Fruit fly (Drosophila melanogaster): ENCODE measurements around the gene TTLL3A.

The TTLL3A gene

DNA sequence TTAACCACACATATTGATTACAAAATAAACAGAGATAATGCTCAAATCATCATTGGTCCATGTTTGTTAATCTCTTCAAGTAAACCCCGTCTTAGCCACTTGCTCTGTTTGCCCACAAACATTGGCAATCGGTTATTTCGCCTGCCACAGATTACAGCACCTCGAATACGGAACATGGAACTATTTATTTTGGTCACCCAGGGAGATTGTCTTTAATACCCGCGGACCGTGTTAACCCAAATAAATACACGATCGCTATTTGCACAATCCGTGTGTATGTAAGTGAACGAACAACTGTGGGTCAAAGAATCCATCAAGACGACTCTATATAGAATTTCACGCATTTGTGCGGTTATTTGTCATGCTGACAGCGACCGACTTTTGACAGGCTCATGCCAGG is 39.2 kb downstream of the TTLL3A start (continued):
- TF ChIP-seq CG10654 (GFP tag; optimal IDR thresholded peaks at IDR 0.05) (peak; percentile 4), kni (GFP tag; optimal IDR thresholded peaks at IDR 0.05) (peak; percentile 3), CG12744 (GFP tag; optimal IDR thresholded peaks at IDR 0.05) (peak; percentile 40), ATbp (GFP tag; optimal IDR thresholded peaks at IDR 0.05) (peak; percentile 48), CG10267 (tag; optimal IDR thresholded peaks at IDR 0.05) (peak; percentile 36), CG5180 (GFP tag; optimal IDR thresholded peaks at IDR 0.05) (peak; percentile 7), Trl (optimal IDR thresholded peaks at IDR 0.05) (no peak), Trl (GFP tag; optimal IDR thresholded peaks at IDR 0.05) (peak; percentile 61), grn (GFP tag; optimal IDR thresholded peaks at IDR 0.05) (peak; percentile 14), tll (GFP tag; optimal IDR thresholded peaks at IDR 0.05) (peak in 1 of 2 experiments; percentile 99), salm (tag; optimal IDR thresholded peaks at IDR 0.05) (no peak), Ravus (GFP tag; IDR thresholded peaks at IDR 0.05) (no peak), Hmr (GFP tag; optimal IDR thresholded peaks at IDR 0.05) (peak; percentile 37), CG2875 (GFP tag; optimal IDR thresholded peaks at IDR 0.05) (peak; percentile 53), CG4360 (GFP tag; IDR thresholded peaks at IDR 0.05) (peak; percentile 45), CG12219 (GFP tag; optimal IDR thresholded peaks at IDR 0.05) (peak; percentile 27), unpg (GFP tag; optimal IDR thresholded peaks at IDR 0.05) (peak; percentile 7), mld (GFP tag; IDR thresholded peaks at IDR 0.05; ENCODE audit: partially characterized antibody) (no peak), stwl (tag; optimal IDR thresholded peaks at IDR 0.05) (peak; percentile 31), CG12236 (GFP tag; optimal IDR thresholded peaks at IDR 0.05) (peak; percentile 38), Med (GFP tag) (peak; percentile 84), CG18262 (tag; optimal IDR thresholded peaks at IDR 0.05) (peak; percentile 43), odd (GFP tag; optimal IDR thresholded peaks at IDR 0.05) (peak; percentile 46), Opbp (GFP tag; IDR thresholded peaks at IDR 0.05; ENCODE audit: partially characterized antibody) (no peak), bcd (GFP tag; optimal IDR thresholded peaks at IDR 0.05) (peak; percentile 3), CG3281 (GFP tag; optimal IDR thresholded peaks at IDR 0.05) (no peak), CG10209 (GFP tag; optimal IDR thresholded peaks at IDR 0.05) (peak; percentile 64), Blimp-1 (GFP tag; optimal IDR thresholded peaks at IDR 0.05) (no peak), CG8290 (GFP tag; optimal IDR thresholded peaks at IDR 0.05) (peak; percentile 31), CG8290 (tag; optimal IDR thresholded peaks at IDR 0.05) (peak in 1 of 2 experiments; percentile 39), zfh1 (GFP tag; IDR thresholded peaks at IDR 0.05) (peak; percentile 60; the same call in 2 of the 3 replicates), Adf1 (GFP tag; IDR thresholded peaks at IDR 0.05) (no peak), otp (GFP tag; IDR thresholded peaks at IDR 0.05) (peak; percentile 51; the same call in 1 of the 3 replicates), ttk (GFP tag; IDR thresholded peaks at IDR 0.05) (no peak), CG16863 (GFP tag; optimal IDR thresholded peaks at IDR 0.05) (peak; percentile 21), CkIIα-i1 (GFP tag; IDR thresholded peaks at IDR 0.05) (no peak), CG8089 (GFP tag; optimal IDR thresholded peaks at IDR 0.05) (peak; percentile 66), CG10979 (tag; optimal IDR thresholded peaks at IDR 0.05) (peak; percentile 2), wek (GFP tag; optimal IDR thresholded peaks at IDR 0.05) (peak; percentile 56), dpn (GFP tag; optimal IDR thresholded peaks at IDR 0.05) (peak in 1 of 2 experiments; percentile 11), CG17328 (GFP tag; IDR thresholded peaks at IDR 0.05) (0 out of 2 replicates have a peak, but pooled peaks have one; percentile 27), fd102C (GFP tag; optimal IDR thresholded peaks at IDR 0.05) (peak; percentile 99), Hsf (GFP tag; optimal IDR thresholded peaks at IDR 0.05) (peak; percentile 23), CG14014 (GFP tag; IDR thresholded peaks at IDR 0.05) (peak; percentile 39; the same call in 1 of the 2 replicates), CG34224 (GFP tag; IDR thresholded peaks at IDR 0.05; ENCODE audit: partially characterized antibody) (no peak), Doc2 (GFP tag; IDR thresholded peaks at IDR 0.05) (no peak), ara (GFP tag; IDR thresholded peaks at IDR 0.05) (peak; percentile 15; the same call in 1 of the 2 replicates), lov (optimal IDR thresholded peaks at IDR 0.05) (no peak), lov (GFP tag; IDR thresholded peaks at IDR 0.05) (0 out of 3 replicates have a peak, but pooled peaks have one; percentile 59), Lhr (GFP tag; optimal IDR thresholded peaks at IDR 0.05) (peak; percentile 25)
